Worm (Caenorhabditis elegans): ENCODE data around the gene C08H9.15.

DNA sequence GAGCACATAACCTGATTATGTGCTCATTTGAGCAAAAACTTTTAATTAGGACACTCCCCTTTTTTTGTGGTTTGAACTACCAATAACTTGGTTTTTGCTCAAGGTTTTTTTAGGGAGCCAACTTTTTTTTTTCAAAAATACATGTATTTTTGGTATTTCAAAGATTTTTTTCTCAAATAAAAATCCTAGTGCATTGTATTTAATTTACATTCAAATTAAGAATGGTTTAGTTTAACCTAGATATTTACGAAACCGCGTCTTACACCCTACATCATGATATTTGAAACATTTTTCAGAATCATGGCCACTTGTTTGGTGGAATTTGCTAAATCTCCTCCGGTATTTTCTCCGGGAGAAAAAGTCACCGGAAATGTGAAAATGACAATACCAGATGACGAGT is 46.1 kb upstream of the C08H9.15 start, which contains the start of gene arrd-5:
- TF ChIP-seq nhr-237 (tag; optimal IDR thresholded peaks at IDR 0.05), result no peak
- no peak for TF ChIP-seq nhr-48 (tag; optimal IDR thresholded peaks at IDR 0.05)
- TF ChIP-seq lin-13 (GFP tag; optimal IDR thresholded peaks at IDR 0.05), result no peak
- TF ChIP-seq dmd-9 (GFP tag; IDR thresholded peaks at IDR 0.05), result no peak
- TF ChIP-seq nhr-25 (tag; optimal IDR thresholded peaks at IDR 0.05; ENCODE audit: borderline replicate concordance, insufficient read depth), result no peak
- TF ChIP-seq ceh-82 (tag; optimal IDR thresholded peaks at IDR 0.05), result no peak
- no peak for TF ChIP-seq ceh-62 (tag; optimal IDR thresholded peaks at IDR 0.05)
- no peak for TF ChIP-seq set-16 (GFP tag; IDR thresholded peaks at IDR 0.05)
- TF ChIP-seq ama-1 (optimal IDR thresholded peaks at IDR 0.05), result no peak
- TF ChIP-seq lir-3 (tag; optimal IDR thresholded peaks at IDR 0.05), result no peak
